Fruit fly (Drosophila melanogaster) S2 (cell line): Measurements from ENCODE around the gene CG31259.

Experiments used
- CG8478 ChIP-seq: fragments of >200 bp; optimal IDR thresholded peaks from 2 replicates; lab custom pipeline; 2018
- CTCF ChIP-seq, 2 experiments: fragments of >200 bp; optimal IDR thresholded peaks; 2 replicates each; lab custom pipeline; 2018

The CG31259 gene

DNA sequence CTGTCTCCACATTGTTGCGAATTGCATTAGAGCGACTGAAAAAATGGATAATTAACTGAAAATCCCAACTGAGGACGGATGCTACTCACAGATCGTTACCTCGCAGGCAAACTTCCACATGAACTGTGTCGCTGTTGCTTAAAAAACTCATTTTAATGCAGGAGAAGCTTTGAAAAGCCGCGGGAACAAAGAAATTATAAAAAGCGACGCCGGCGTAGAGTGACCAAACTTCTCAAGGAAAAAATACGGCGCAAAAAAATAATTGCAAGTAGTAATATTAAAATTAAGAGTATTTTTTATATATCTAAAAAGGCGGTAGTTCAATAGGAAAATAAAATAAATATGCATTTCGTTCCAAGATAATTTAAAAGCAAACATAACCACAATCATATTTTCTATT lies 37.8 kb downstream of the CG31259 start, which contains the start of gene pch2:
Gene pch2, minus strand, starts transcription at position 243 of the 400 bp plus-strand sequence.
- no peak for TF ChIP-seq CG8478 (lab: Kevin White, UChicago)
- TF ChIP-seq CTCF (optimal IDR thresholded peaks at IDR 0.05; lab: Kevin White, UChicago): no peak

- TF ChIP-seq CTCF (optimal IDR thresholded peaks at IDR 0.05; lab: Kevin White, UChicago): no peak
- TF ChIP-seq CG8478 (lab: Kevin White, UChicago): no peak
These were observed 38.7 kb downstream of the CG31259 start, which contains the start of the genes mRpS18A and CG31460 for dm6 chr3R:8562484-8562886. Gene mRpS18A, minus strand, starts transcription at chr3R:8562593. Gene CG31460, plus strand, starts transcription at chr3R:8562673.

DNA sequence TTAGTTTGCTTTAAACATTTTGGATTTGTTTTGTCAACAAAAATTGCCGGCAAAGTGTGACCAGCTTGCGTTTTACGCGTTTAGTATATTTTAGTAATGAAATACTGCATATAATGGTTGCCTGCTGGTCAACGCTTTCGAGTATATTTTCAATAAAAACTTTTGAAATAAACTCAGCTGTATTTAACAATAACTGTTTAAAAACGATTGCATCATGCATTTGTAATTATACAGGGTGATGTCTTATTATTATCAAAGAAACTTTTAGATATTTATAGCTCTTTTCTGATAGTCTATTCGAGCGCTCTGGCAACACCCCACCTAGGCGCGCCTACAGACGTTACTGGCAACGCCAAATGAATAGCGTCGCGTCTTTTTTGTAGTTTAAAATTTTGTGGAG lies 40.0 kb downstream of the CG31259 start, which contains the start of gene Cenp-C:
Gene Cenp-C, plus strand, starts transcription at position 332 of the 400 bp plus-strand sequence.
- no peak for TF ChIP-seq CG8478 (lab: Kevin White, UChicago)
- TF ChIP-seq CTCF (optimal IDR thresholded peaks at IDR 0.05; lab: Kevin White, UChicago): no peak
